Fruit fly (Drosophila melanogaster): ENCODE results near the gene sev.

- no peak for TF ChIP-seq CG8478 (optimal IDR thresholded peaks at IDR 0.05)
- no peak for TF ChIP-seq CTCF (optimal IDR thresholded peaks at IDR 0.05)
Measured at dm6 chrX:11090161-11090560, 4.1 kb upstream of the sev start, which contains the start of gene CG2076.

All from S2 (cell line).